Fruit fly (Drosophila melanogaster): ENCODE results near the gene CG4911.
A peak's percentile ranks its signal among the peaks of the same experiment; 100 is the strongest.

The CG4911 gene

DNA sequence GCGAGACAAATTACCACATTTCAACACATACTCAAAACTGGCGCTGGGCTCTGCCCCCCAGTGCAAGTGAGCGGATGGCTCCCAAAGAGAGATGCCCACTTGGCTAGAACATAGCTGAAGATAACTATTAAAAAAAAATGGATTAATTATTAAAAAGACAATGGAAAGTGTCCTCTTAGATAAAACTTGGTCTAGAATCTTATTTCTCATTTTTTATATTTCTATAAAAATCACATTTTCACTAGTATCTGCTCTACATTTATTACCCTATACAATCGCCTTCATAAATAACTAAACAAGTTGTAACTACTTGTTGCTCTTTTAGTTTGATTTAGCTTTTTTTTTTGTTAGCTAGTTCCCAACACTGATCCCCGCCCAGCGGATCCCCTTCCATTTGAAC, 39.7 kb downstream of the CG4911 start:
- TF ChIP-seq sage (GFP tag; optimal IDR thresholded peaks at IDR 0.05) (no peak), rgr (GFP tag; optimal IDR thresholded peaks at IDR 0.05) (peak; percentile 25), HLH106 (tag; optimal IDR thresholded peaks at IDR 0.05) (peak; percentile 2), h (GFP tag; optimal IDR thresholded peaks at IDR 0.05) (peak; percentile 30), Rel (GFP tag; optimal IDR thresholded peaks at IDR 0.05) (no peak), Rel (tag; optimal IDR thresholded peaks at IDR 0.05) (no peak), Myc (optimal IDR thresholded peaks at IDR 0.05) (peak; percentile 30), fru (GFP tag; optimal IDR thresholded peaks at IDR 0.05) (peak; percentile 11), OdsH (GFP tag; optimal IDR thresholded peaks at IDR 0.05) (peak; percentile 6), tai (GFP tag; optimal IDR thresholded peaks at IDR 0.05) (no peak), CrebA (GFP tag; optimal IDR thresholded peaks at IDR 0.05; ENCODE audit: borderline replicate concordance) (no peak), ey (GFP tag; optimal IDR thresholded peaks at IDR 0.05) (peak; percentile 8), Sp1 (GFP tag; optimal IDR thresholded peaks at IDR 0.05) (peak; percentile 29), psq (GFP tag; optimal IDR thresholded peaks at IDR 0.05) (no peak)

DNA sequence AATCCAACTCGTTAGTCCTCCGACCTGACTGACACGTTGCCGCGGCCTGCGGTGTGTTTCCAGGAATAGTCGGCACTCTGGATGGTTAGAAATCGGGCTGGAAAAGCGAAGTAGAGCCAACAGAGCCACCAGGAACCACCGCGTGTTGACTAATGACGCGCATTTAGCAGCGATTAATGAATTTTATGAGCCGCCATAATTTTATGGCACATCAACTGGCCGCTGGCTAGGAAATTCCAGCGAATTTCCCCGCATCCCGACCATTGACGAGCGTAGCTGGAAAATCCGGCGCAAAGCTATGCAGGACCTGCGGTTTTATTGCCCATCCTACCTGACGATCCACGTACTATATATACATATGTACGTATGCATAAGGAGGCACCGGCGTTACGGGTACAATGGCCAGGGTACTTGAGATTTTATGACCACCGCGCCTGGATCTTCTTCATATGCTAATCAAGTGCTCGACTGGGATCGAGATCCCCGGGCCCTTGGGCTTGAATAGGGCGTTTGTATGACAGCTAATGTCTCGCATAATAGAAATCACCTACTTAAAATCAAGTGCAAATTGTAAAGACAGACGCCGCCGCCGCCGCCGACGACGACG, 43.2 kb downstream of the CG4911 start:
- TF ChIP-seq dmrt93B (GFP tag; optimal IDR thresholded peaks at IDR 0.05), result no peak
- TF ChIP-seq dsf (GFP tag; optimal IDR thresholded peaks at IDR 0.05; ENCODE audit: borderline replicate concordance), result no peak
- no peak for TF ChIP-seq h (GFP tag; optimal IDR thresholded peaks at IDR 0.05)
- no peak for TF ChIP-seq HLH106 (tag; optimal IDR thresholded peaks at IDR 0.05)
- TF ChIP-seq Jra (GFP tag; optimal IDR thresholded peaks at IDR 0.05), result no peak
- no peak for TF ChIP-seq Hr83 (GFP tag; optimal IDR thresholded peaks at IDR 0.05; ENCODE audit: poor library complexity, severe bottlenecking)
- TF ChIP-seq Sp1 (GFP tag; optimal IDR thresholded peaks at IDR 0.05), result no peak
- TF ChIP-seq CG32264 (GFP tag; optimal IDR thresholded peaks at IDR 0.05), result no peak
- TF ChIP-seq CrebA (GFP tag; optimal IDR thresholded peaks at IDR 0.05; ENCODE audit: borderline replicate concordance), result no peak
- no peak for TF ChIP-seq Myc (optimal IDR thresholded peaks at IDR 0.05)

DNA sequence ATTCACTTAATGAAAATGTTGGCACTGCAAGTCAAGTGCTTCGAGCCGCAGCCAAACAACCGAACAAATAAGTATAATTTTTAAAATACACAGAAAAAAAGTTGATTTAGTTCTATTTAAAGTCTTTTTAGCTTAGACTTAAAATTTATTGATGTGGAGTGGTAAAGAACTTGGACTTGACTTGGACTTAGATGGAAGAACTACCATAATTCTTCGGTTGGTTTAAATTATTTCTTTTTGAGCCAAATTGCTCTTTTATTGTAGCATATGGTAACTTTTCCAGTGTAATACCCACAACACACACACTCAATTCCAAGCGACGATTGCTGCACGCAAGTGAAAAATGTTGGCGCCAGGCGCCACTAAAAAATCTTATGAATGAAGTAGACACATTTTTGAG, 44.5 kb downstream of the CG4911 start:
- TF ChIP-seq Dfd (GFP tag; optimal IDR thresholded peaks at IDR 0.05), result no peak
- no peak for TF ChIP-seq brk (GFP tag; optimal IDR thresholded peaks at IDR 0.05)
- no peak for TF ChIP-seq fru (GFP tag; optimal IDR thresholded peaks at IDR 0.05)
- no peak for TF ChIP-seq jim (GFP tag; optimal IDR thresholded peaks at IDR 0.05)
- TF ChIP-seq dl (GFP tag; optimal IDR thresholded peaks at IDR 0.05; ENCODE audit: insufficient read depth in 1 of 2, partially characterized antibody in 2 of 2), result no peak
- TF ChIP-seq h (GFP tag; optimal IDR thresholded peaks at IDR 0.05), result no peak
- TF ChIP-seq CrebA (GFP tag; optimal IDR thresholded peaks at IDR 0.05; ENCODE audit: borderline replicate concordance), result no peak
- no peak for TF ChIP-seq woc (GFP tag; optimal IDR thresholded peaks at IDR 0.05)
- no peak for TF ChIP-seq usp (GFP tag; optimal IDR thresholded peaks at IDR 0.05)
- no peak for TF ChIP-seq Hr83 (GFP tag; optimal IDR thresholded peaks at IDR 0.05; ENCODE audit: poor library complexity, severe bottlenecking)
- TF ChIP-seq Dif (GFP tag; optimal IDR thresholded peaks at IDR 0.05; ENCODE audit: partially characterized antibody), result no peak
- TF ChIP-seq tai (GFP tag; optimal IDR thresholded peaks at IDR 0.05), result no peak
- TF ChIP-seq rgr (GFP tag; optimal IDR thresholded peaks at IDR 0.05), result no peak
- no peak for TF ChIP-seq pan (optimal IDR thresholded peaks at IDR 0.05)

DNA sequence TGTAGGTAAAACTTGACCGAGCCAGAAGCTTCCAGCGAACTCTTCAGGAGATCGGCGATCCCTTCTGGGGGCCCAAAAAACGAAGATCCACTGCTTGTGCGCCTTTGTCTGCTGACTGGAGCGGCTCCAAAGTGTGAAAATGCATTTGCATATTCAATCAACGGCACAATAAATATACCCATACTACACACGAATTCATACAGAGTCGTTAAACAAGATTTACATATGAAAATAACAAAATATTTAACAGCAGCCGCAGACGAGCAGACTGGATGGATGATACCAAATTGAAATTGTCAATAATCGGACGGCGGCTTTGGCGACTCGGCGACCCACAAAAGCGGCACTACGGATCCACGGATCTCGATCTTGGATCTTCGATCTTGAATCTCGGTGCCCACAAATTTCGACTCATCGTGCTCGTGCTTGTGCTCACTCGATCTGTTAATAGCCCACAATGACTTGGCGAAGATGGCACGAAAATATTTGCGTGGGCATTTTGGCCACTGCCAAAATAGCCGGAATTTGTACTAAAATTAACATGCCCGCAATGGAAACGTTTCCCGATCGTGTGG, 45.3 kb downstream of the CG4911 start:
- TF ChIP-seq foxo (GFP tag; optimal IDR thresholded peaks at IDR 0.05) (no peak), GATAd (GFP tag; optimal IDR thresholded peaks at IDR 0.05) (no peak), ey (GFP tag; optimal IDR thresholded peaks at IDR 0.05) (no peak), Vsx2 (GFP tag; optimal IDR thresholded peaks at IDR 0.05; ENCODE audit: partially characterized antibody) (no peak), woc (GFP tag; optimal IDR thresholded peaks at IDR 0.05) (no peak), dsf (GFP tag; optimal IDR thresholded peaks at IDR 0.05; ENCODE audit: borderline replicate concordance) (no peak)

DNA sequence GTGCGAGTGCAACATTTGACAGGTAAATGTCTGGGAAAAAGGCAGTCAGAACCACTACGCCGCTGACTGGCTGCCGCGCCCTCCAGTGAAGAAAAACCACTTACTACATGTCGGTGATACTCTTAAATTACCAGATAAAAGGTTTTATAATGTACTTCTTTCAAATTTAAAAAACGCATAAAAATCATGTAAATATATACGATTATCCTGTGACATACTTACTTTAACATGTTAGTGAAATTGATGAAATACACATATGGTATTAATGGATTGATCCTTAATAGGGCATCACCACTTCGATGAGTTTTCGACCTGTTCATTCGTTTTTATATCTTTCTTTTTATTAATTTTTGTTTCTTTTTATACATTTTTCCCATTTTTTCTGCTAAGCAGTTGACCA, 46.0 kb downstream of the CG4911 start:
- TF ChIP-seq lola (GFP tag; optimal IDR thresholded peaks at IDR 0.05) (no peak), woc (GFP tag; optimal IDR thresholded peaks at IDR 0.05) (peak; percentile 12), dmrt93B (GFP tag; optimal IDR thresholded peaks at IDR 0.05) (no peak), jim (GFP tag; optimal IDR thresholded peaks at IDR 0.05) (no peak), rgr (GFP tag; optimal IDR thresholded peaks at IDR 0.05) (no peak)

Data from whole organism, wandering third instar larva.